Worm (Caenorhabditis elegans) whole organism, L4/young adult: ENCODE measurements around the gene F53A3.7.

Experiments
- W03F9.2 ChIP-seq: fragments of 150-350 bp; optimal IDR thresholded peaks from 2 replicates; lab custom pipeline; 2014; ENCODE audit warnings: missing biosample characterization, missing genetic modification characterization
- dao-5 ChIP-seq: sonication (generic microtip); optimal IDR thresholded peaks from 2 replicates; lab custom pipeline; 2016; ENCODE audit warnings: missing genotype, missing genetic modification characterization, moderate library complexity, missing compliant biosample characterization
- him-1 ChIP-seq: sonication (generic microtip); optimal IDR thresholded peaks from 2 replicates; lab custom pipeline; 2016; ENCODE audit warnings: missing genotype, missing genetic modification reagents, missing genetic modification characterization, missing compliant biosample characterization

- no peak for TF ChIP-seq him-1 (tag; lab: Kevin White, UChicago)
- no peak for TF ChIP-seq W03F9.2 (tag; lab: Kevin White, UChicago)
- TF ChIP-seq dao-5 (tag; lab: Kevin White, UChicago): no peak
Measured at ce11 chrIII:1989940-1990339, 38.6 kb downstream of the F53A3.7 start.
